Worm (Caenorhabditis elegans) whole organism, late embryonic: ENCODE measurements around the gene T24B8.3.
A peak's percentile ranks its signal among the peaks of the same experiment; 100 is the strongest.

ENCODE experiments used
- C38D4.7 ChIP-seq: fragments of 200-800 bp; sonication (Bioruptor generic); optimal IDR thresholded peaks from 2 replicates; lab custom pipeline; 2018; ENCODE audit warnings: mild to moderate bottlenecking, missing genetic modification characterization, moderate library complexity, missing compliant biosample characterization
- T23F11.4 ChIP-seq: fragments of 200-800 bp; sonication (Bioruptor generic); optimal IDR thresholded peaks from 2 replicates; lab custom pipeline; 2018; ENCODE audit warnings: mild to moderate bottlenecking, missing genetic modification characterization, missing compliant biosample characterization
- ahr-1 ChIP-seq: sonication (generic microtip); optimal IDR thresholded peaks from 2 replicates; lab custom pipeline; 2016; ENCODE audit warnings: missing genetic modification characterization, missing compliant biosample characterization
- ama-1 ChIP-seq: fragments of 150-350 bp; optimal IDR thresholded peaks from 2 replicates; lab custom pipeline; 2014
- ceh-18 ChIP-seq: sonication (generic microtip); optimal IDR thresholded peaks from 2 replicates; lab custom pipeline; 2016; ENCODE audit warnings: missing genetic modification characterization, missing compliant biosample characterization
- ceh-19 ChIP-seq: fragments of 200-800 bp; sonication (Bioruptor generic); optimal IDR thresholded peaks from 2 replicates; lab custom pipeline; 2018; ENCODE audit warnings: mild to moderate bottlenecking, missing genetic modification characterization, missing compliant biosample characterization
- ceh-24 ChIP-seq: sonication (generic microtip); optimal IDR thresholded peaks from 2 replicates; lab custom pipeline; 2016; ENCODE audit warnings: mild to moderate bottlenecking, missing genetic modification characterization, missing compliant biosample characterization
- ceh-30 ChIP-seq: fragments of 150-350 bp; optimal IDR thresholded peaks from 2 replicates; lab custom pipeline; 2014; ENCODE audit warnings: missing biosample characterization, missing genetic modification characterization
- ceh-31 ChIP-seq: sonication (generic microtip); optimal IDR thresholded peaks from 2 replicates; lab custom pipeline; 2016; ENCODE audit warnings: missing genetic modification characterization, missing compliant biosample characterization
- ceh-9 ChIP-seq: sonication (generic microtip); optimal IDR thresholded peaks from 2 replicates; lab custom pipeline; 2016; ENCODE audit warnings: mild to moderate bottlenecking, missing genetic modification characterization, inconsistent platforms, missing compliant biosample characterization
- dmd-4 ChIP-seq: sonication (generic microtip); optimal IDR thresholded peaks from 2 replicates; lab custom pipeline; 2016; ENCODE audit warnings: borderline replicate concordance, missing genetic modification characterization, missing compliant biosample characterization
- dve-1 ChIP-seq: sonication (generic microtip); optimal IDR thresholded peaks from 2 replicates; lab custom pipeline; 2017; ENCODE audit warnings: antibody characterized with exemption, mild to moderate bottlenecking, missing genetic modification characterization, missing compliant biosample characterization
- elt-2 ChIP-seq: sonication (generic microtip); optimal IDR thresholded peaks from 2 replicates; lab custom pipeline; 2016; ENCODE audit warnings: missing genetic modification reagents, missing genetic modification characterization, missing compliant biosample characterization
- elt-4 ChIP-seq: sonication (generic microtip); optimal IDR thresholded peaks from 2 replicates; lab custom pipeline; 2016; ENCODE audit warnings: missing genetic modification characterization, missing compliant biosample characterization
- fax-1 ChIP-seq: sonication (generic microtip); optimal IDR thresholded peaks from 2 replicates; lab custom pipeline; 2016; ENCODE audit warnings: missing genotype, missing genetic modification characterization, missing compliant biosample characterization
- fkh-10 ChIP-seq: fragments of 150-350 bp; optimal IDR thresholded peaks from 2 replicates; lab custom pipeline; 2014; ENCODE audit warnings: missing biosample characterization, missing genetic modification reagents, missing genetic modification characterization
- fkh-6 ChIP-seq: sonication (generic microtip); optimal IDR thresholded peaks from 2 replicates; lab custom pipeline; 2016; ENCODE audit warnings: missing genetic modification characterization, missing compliant biosample characterization
- gmeb-2 ChIP-seq: sonication (generic microtip); optimal IDR thresholded peaks from 2 replicates; lab custom pipeline; 2016; ENCODE audit warnings: missing genetic modification characterization, inconsistent platforms, missing compliant biosample characterization
- hlh-13 ChIP-seq: fragments of 200-800 bp; sonication (Bioruptor generic); optimal IDR thresholded peaks from 2 replicates; lab custom pipeline; 2018; ENCODE audit warnings: mild to moderate bottlenecking, missing genetic modification characterization, missing compliant biosample characterization
- hlh-30 ChIP-seq: sonication (generic microtip); optimal IDR thresholded peaks from 2 replicates; lab custom pipeline; 2017; ENCODE audit warnings: antibody characterized with exemption, missing genetic modification characterization, missing compliant biosample characterization; ENCODE audit not compliant: insufficient read depth
- hlh-6 ChIP-seq: sonication (generic microtip); optimal IDR thresholded peaks from 2 replicates; lab custom pipeline; 2016; ENCODE audit warnings: missing genotype, missing genetic modification characterization, missing compliant biosample characterization
- hlh-8 ChIP-seq: sonication (generic microtip); optimal IDR thresholded peaks from 2 replicates; lab custom pipeline; 2016; ENCODE audit warnings: missing genotype, missing genetic modification characterization, missing compliant biosample characterization
- lim-6 ChIP-seq: sonication (generic microtip); optimal IDR thresholded peaks from 2 replicates; lab custom pipeline; 2016; ENCODE audit warnings: missing genetic modification characterization, missing compliant biosample characterization
- lin-11 ChIP-seq: fragments of 200-800 bp; sonication (Bioruptor generic); optimal IDR thresholded peaks from 2 replicates; lab custom pipeline; 2018; ENCODE audit warnings: mild to moderate bottlenecking, missing genetic modification characterization, missing compliant biosample characterization
- madf-2 ChIP-seq: sonication (generic microtip); optimal IDR thresholded peaks from 2 replicates; lab custom pipeline; 2017; ENCODE audit warnings: missing genetic modification characterization, missing compliant biosample characterization
- mec-3 ChIP-seq: sonication (generic microtip); optimal IDR thresholded peaks from 2 replicates; lab custom pipeline; 2016; ENCODE audit warnings: borderline replicate concordance, missing genetic modification characterization, missing compliant biosample characterization
- nhr-11 ChIP-seq: fragments of 150-350 bp; optimal IDR thresholded peaks from 2 replicates; lab custom pipeline; 2014; ENCODE audit warnings: missing biosample characterization, missing genetic modification characterization
- odd-2 ChIP-seq: sonication (generic microtip); optimal IDR thresholded peaks from 2 replicates; lab custom pipeline; 2017; ENCODE audit warnings: antibody characterized with exemption, mild to moderate bottlenecking, missing genetic modification characterization, missing compliant biosample characterization
- pag-3 ChIP-seq: sonication (generic microtip); optimal IDR thresholded peaks from 2 replicates; lab custom pipeline; 2016; ENCODE audit warnings: missing compliant biosample characterization, missing genetic modification characterization, borderline replicate concordance
- pax-1 ChIP-seq: fragments of 150-350 bp; optimal IDR thresholded peaks from 2 replicates; lab custom pipeline; 2014; ENCODE audit warnings: missing biosample characterization, missing genetic modification characterization
- pha-2 ChIP-seq: sonication (generic microtip); optimal IDR thresholded peaks from 2 replicates; lab custom pipeline; 2017; ENCODE audit warnings: mild to moderate bottlenecking, missing genetic modification characterization, missing compliant biosample characterization
- pqm-1 ChIP-seq: sonication (generic microtip); optimal IDR thresholded peaks from 2 replicates; lab custom pipeline; 2016; ENCODE audit warnings: missing genetic modification characterization, missing compliant biosample characterization
- pros-1 ChIP-seq: fragments of 150-350 bp; optimal IDR thresholded peaks from 2 replicates; lab custom pipeline; 2014; ENCODE audit warnings: missing biosample characterization, missing genetic modification reagents, missing genetic modification characterization
- rnt-1 ChIP-seq: sonication (generic microtip); optimal IDR thresholded peaks from 2 replicates; lab custom pipeline; 2016; ENCODE audit warnings: missing genetic modification characterization, missing compliant biosample characterization
- sdc-2 ChIP-seq: sonication (generic microtip); optimal IDR thresholded peaks from 2 replicates; lab custom pipeline; 2016; ENCODE audit warnings: missing genotype, missing genetic modification characterization, missing compliant biosample characterization
- sox-2 ChIP-seq: fragments of 200-800 bp; sonication (Bioruptor generic); IDR thresholded peaks from 2 replicates; pipeline ENCODE4 v1.3.6; 2022; ENCODE audit warnings: missing genetic modification reagents, missing genetic modification characterization, missing compliant biosample characterization
- syd-9 ChIP-seq: sonication (generic microtip); optimal IDR thresholded peaks from 2 replicates; lab custom pipeline; 2016; ENCODE audit warnings: mild to moderate bottlenecking, missing genetic modification characterization, moderate library complexity, missing compliant biosample characterization
- ttx-3 ChIP-seq: sonication (generic microtip); optimal IDR thresholded peaks from 2 replicates; lab custom pipeline; 2016; ENCODE audit warnings: missing genetic modification reagents, missing genetic modification characterization, missing compliant biosample characterization
- unc-42 ChIP-seq: sonication (generic microtip); optimal IDR thresholded peaks from 2 replicates; lab custom pipeline; 2016; ENCODE audit warnings: missing genotype, missing genetic modification characterization, missing compliant biosample characterization
- unc-55 ChIP-seq: sonication (generic microtip); optimal IDR thresholded peaks from 2 replicates; lab custom pipeline; 2017; ENCODE audit warnings: missing biosample characterization, missing genetic modification reagents, missing genetic modification characterization
- ztf-16 ChIP-seq: sonication (generic microtip); optimal IDR thresholded peaks from 2 replicates; lab custom pipeline; 2017; ENCODE audit warnings: missing genetic modification characterization, missing compliant biosample characterization

T24B8.3 gene

DNA sequence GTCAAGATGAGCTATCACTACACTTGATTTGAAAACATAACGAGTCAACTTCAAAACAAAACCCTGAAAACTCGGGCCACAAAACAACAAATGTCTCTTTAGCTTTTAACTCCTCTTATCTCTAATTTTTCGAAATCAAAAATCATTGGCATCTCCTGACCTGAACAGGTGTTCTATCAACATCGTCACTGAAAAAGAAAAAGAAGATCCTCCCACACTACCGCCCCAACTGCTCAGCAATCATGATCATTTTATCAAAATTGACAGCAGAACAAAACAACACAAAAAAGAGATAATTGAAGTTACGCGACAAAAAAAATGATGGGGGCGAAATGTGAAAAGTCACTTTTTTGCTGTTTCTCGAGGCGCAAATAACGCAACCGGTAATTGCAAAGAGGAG lies 17.4 kb upstream of the T24B8.3 start:
- TF ChIP-seq ama-1 (lab: Kevin White, UChicago) (no peak), T23F11.4 (GFP tag; lab: Kevin White, UChicago) (no peak), sox-2 (no peak), unc-55 (GFP tag; lab: Kevin White, UChicago) (no peak), ttx-3 (no peak), ahr-1 (tag; lab: Kevin White, UChicago) (no peak)

ce11 chrII:9076098-9076879 lies 15.4 kb upstream of the T24B8.3 start:
- peak; percentile 35 for TF ChIP-seq ceh-18 (tag; lab: Kevin White, UChicago)
- no peak for TF ChIP-seq odd-2
- TF ChIP-seq unc-55 (GFP tag; lab: Kevin White, UChicago), result peak; percentile 32

- TF ChIP-seq dve-1 (tag; lab: Kevin White, UChicago) (no peak), gmeb-2 (tag; lab: Kevin White, UChicago) (no peak), T23F11.4 (GFP tag; lab: Kevin White, UChicago) (no peak), mec-3 (tag; lab: Kevin White, UChicago) (no peak), ceh-9 (tag; lab: Kevin White, UChicago) (no peak), dmd-4 (no peak)
Measured at ce11 chrII:9074492-9074891, 13.6 kb upstream of the T24B8.3 start.

ce11 chrII:9072769-9073168 lies 11.8 kb upstream of the T24B8.3 start:
- no peak for TF ChIP-seq ceh-24 (tag; lab: Kevin White, UChicago)
- TF ChIP-seq, all 69 proteins: peak for 0

ce11 chrII:9070740-9071139 lies 9.8 kb upstream of the T24B8.3 start, which contains the start of gene T24B8.4:
T24B8.4 (minus strand) TSS chrII:9070840.
- TF ChIP-seq ztf-16 (tag; lab: Kevin White, UChicago) (no peak), hlh-13 (GFP tag; lab: Kevin White, UChicago) (no peak), fax-1 (tag; lab: Kevin White, UChicago) (no peak), rnt-1 (no peak), sdc-2 (no peak), hlh-30 (no peak), pros-1 (tag; lab: Kevin White, UChicago) (no peak), madf-2 (tag; lab: Kevin White, UChicago) (no peak), T23F11.4 (GFP tag; lab: Kevin White, UChicago) (no peak), unc-42 (tag; lab: Kevin White, UChicago) (no peak), elt-2 (tag; lab: Kevin White, UChicago) (no peak), pha-2 (tag; lab: Kevin White, UChicago) (no peak), nhr-11 (tag; lab: Kevin White, UChicago) (no peak), pax-1 (tag; lab: Kevin White, UChicago) (no peak), hlh-6 (tag; lab: Kevin White, UChicago) (no peak), ceh-19 (no peak), hlh-8 (tag; lab: Kevin White, UChicago) (no peak), pag-3 (tag; lab: Kevin White, UChicago) (no peak), odd-2 (no peak), lin-11 (tag; lab: Kevin White, UChicago) (no peak)

ce11 chrII:9069836-9070235 lies 8.9 kb upstream of the T24B8.3 start:
- no peak for TF ChIP-seq elt-4 (tag; lab: Kevin White, UChicago)
- no peak for TF ChIP-seq elt-2 (tag; lab: Kevin White, UChicago)
- TF ChIP-seq ttx-3, result no peak
- no peak for TF ChIP-seq dve-1 (tag; lab: Kevin White, UChicago)
- no peak for TF ChIP-seq pqm-1 (tag; lab: Kevin White, UChicago)
- no peak for TF ChIP-seq nhr-11 (tag; lab: Kevin White, UChicago)
- no peak for TF ChIP-seq ceh-30 (tag; lab: Kevin White, UChicago)
- TF ChIP-seq pag-3 (tag; lab: Kevin White, UChicago), result no peak
- TF ChIP-seq C38D4.7, result no peak
- no peak for TF ChIP-seq rnt-1
- TF ChIP-seq lin-11 (tag; lab: Kevin White, UChicago), result no peak
- no peak for TF ChIP-seq mec-3 (tag; lab: Kevin White, UChicago)
- TF ChIP-seq lim-6, result no peak
- no peak for TF ChIP-seq pax-1 (tag; lab: Kevin White, UChicago)
- TF ChIP-seq syd-9 (tag; lab: Kevin White, UChicago), result no peak
- TF ChIP-seq ceh-31 (tag; lab: Kevin White, UChicago), result no peak
- no peak for TF ChIP-seq fkh-10 (GFP tag; lab: Kevin White, UChicago)
- no peak for TF ChIP-seq fkh-6 (tag; lab: Kevin White, UChicago)
